Worm (Caenorhabditis elegans) whole organism, young adult: ENCODE results near the gene B0432.9.

ENCODE experiments used
- B0336.3 ChIP-seq: fragments of 200-800 bp; sonication (Bioruptor generic); IDR thresholded peaks from 2 replicates; pipeline ENCODE4 v1.3.6; 2022; ENCODE audit warnings: missing genetic modification characterization, missing compliant biosample characterization
- D2030.7 ChIP-seq: fragments of 200-800 bp; sonication (Bioruptor generic); IDR thresholded peaks from 2 replicates; pipeline ENCODE4 v1.3.6; 2022; ENCODE audit warnings: missing genetic modification reagents, missing genetic modification characterization, missing compliant biosample characterization
- F23B12.7 ChIP-seq: sonication (generic microtip); optimal IDR thresholded peaks from 2 replicates; lab custom pipeline; 2017; ENCODE audit warnings: missing genetic modification characterization, mild to moderate bottlenecking, missing compliant biosample characterization, antibody characterized with exemption, moderate library complexity; ENCODE audit not compliant: insufficient read depth
- F33H1.4 ChIP-seq: fragments of 200-800 bp; sonication (Bioruptor generic); IDR thresholded peaks from 2 replicates; pipeline ENCODE4 v1.3.6; 2022; ENCODE audit warnings: missing genetic modification reagents, missing genetic modification characterization, missing compliant biosample characterization
- F39B2.1 ChIP-seq: fragments of 200-800 bp; sonication (Bioruptor generic); IDR thresholded peaks from 2 replicates; pipeline ENCODE4 v1.3.6; 2022; ENCODE audit warnings: missing genetic modification reagents, missing genetic modification characterization, missing compliant biosample characterization
- F52B5.7 ChIP-seq: sonication (generic microtip); optimal IDR thresholded peaks from 2 replicates; lab custom pipeline; 2016; ENCODE audit warnings: mild to moderate bottlenecking, missing genetic modification characterization, missing compliant biosample characterization
- T07F8.4 ChIP-seq: sonication (generic microtip); optimal IDR thresholded peaks from 2 replicates; lab custom pipeline; 2016; ENCODE audit warnings: mild to moderate bottlenecking, missing genetic modification characterization, moderate library complexity, missing compliant biosample characterization
- Y79H2A.3 ChIP-seq: fragments of 200-800 bp; sonication (Bioruptor generic); conservative IDR thresholded peaks from 2 replicates; pipeline ENCODE4 v1.3.6; 2022; ENCODE audit warnings: missing genetic modification reagents, missing genetic modification characterization, missing compliant biosample characterization
- akir-1 ChIP-seq: fragments of 200-800 bp; sonication (Bioruptor generic); optimal IDR thresholded peaks from 2 replicates; lab custom pipeline; 2018; ENCODE audit warnings: mild to moderate bottlenecking, missing genetic modification characterization, moderate library complexity, missing compliant biosample characterization
- aptf-2 ChIP-seq: fragments of 200-800 bp; sonication (Bioruptor generic); conservative IDR thresholded peaks from 2 replicates; pipeline ENCODE4 v1.3.6; 2022; ENCODE audit warnings: missing genetic modification reagents, missing genetic modification characterization, missing compliant biosample characterization
- aptf-3 ChIP-seq: fragments of 200-800 bp; sonication (Bioruptor generic); IDR thresholded peaks from 2 replicates; pipeline ENCODE4 v1.3.6; 2022; ENCODE audit warnings: missing genetic modification characterization, missing compliant biosample characterization
- athp-1 ChIP-seq: sonication (generic microtip); optimal IDR thresholded peaks from 2 replicates; lab custom pipeline; 2017; ENCODE audit warnings: mild to moderate bottlenecking, missing genetic modification characterization, missing compliant biosample characterization
- attf-5 ChIP-seq: fragments of 200-800 bp; sonication (Bioruptor generic); optimal IDR thresholded peaks from 2 replicates; lab custom pipeline; 2018; ENCODE audit warnings: mild to moderate bottlenecking, missing genetic modification characterization, missing compliant biosample characterization
- attf-6 ChIP-seq: fragments of 200-800 bp; sonication (Bioruptor generic); IDR thresholded peaks from 2 replicates; pipeline ENCODE4 v1.3.6; 2022; ENCODE audit warnings: missing genetic modification reagents, missing genetic modification characterization, missing compliant biosample characterization
- bed-1 ChIP-seq: fragments of 200-800 bp; sonication (Bioruptor generic); IDR thresholded peaks from 2 replicates; pipeline ENCODE4 v1.3.6; 2022; ENCODE audit warnings: missing genetic modification reagents, missing genetic modification characterization, missing compliant biosample characterization
- cebp-1 ChIP-seq, 2 experiments: fragments of 200-800 bp in 1 of 2; sonication (Bioruptor generic) in 1 of 2; sonication (generic microtip) in 1 of 2; IDR thresholded peaks in 1 of 2; optimal IDR thresholded peaks in 1 of 2; 2 replicates each; pipeline versions ENCODE4 v1.3.6 to Lab custom; 2017 to 2022; ENCODE audit warnings: missing compliant biosample characterization in 2 of 2, missing genetic modification characterization in 2 of 2, mild to moderate bottlenecking in 1 of 2, missing genetic modification reagents in 1 of 2, moderate library complexity in 1 of 2
- ceh-100 ChIP-seq: fragments of 200-800 bp; sonication (Bioruptor generic); IDR thresholded peaks from 2 replicates; pipeline ENCODE4 v1.3.6; 2022; ENCODE audit warnings: missing genetic modification reagents, missing genetic modification characterization, missing compliant biosample characterization
- ceh-27 ChIP-seq: fragments of 200-800 bp; sonication (Bioruptor generic); optimal IDR thresholded peaks from 2 replicates; lab custom pipeline; 2018; ENCODE audit warnings: mild to moderate bottlenecking, missing genetic modification characterization, moderate library complexity, missing compliant biosample characterization
- ceh-40 ChIP-seq: fragments of 200-800 bp; sonication (Bioruptor generic); IDR thresholded peaks from 2 replicates; pipeline ENCODE4 v1.3.6; 2022; ENCODE audit warnings: missing genetic modification characterization, missing compliant biosample characterization
- ceh-91 ChIP-seq: fragments of 200-800 bp; sonication (Bioruptor generic); IDR thresholded peaks from 2 replicates; pipeline ENCODE4 v1.3.6; 2022; ENCODE audit warnings: missing genetic modification reagents, missing genetic modification characterization, missing compliant biosample characterization
- egl-44 ChIP-seq: fragments of 200-800 bp; sonication (Bioruptor generic); IDR thresholded peaks from 2 replicates; pipeline ENCODE4 v1.3.6; 2022; ENCODE audit warnings: missing genetic modification reagents, missing genetic modification characterization, missing compliant biosample characterization
- ekl-4 ChIP-seq: fragments of 200-800 bp; sonication (Bioruptor generic); IDR thresholded peaks from 2 replicates; pipeline ENCODE4 v1.3.6; 2022; ENCODE audit warnings: missing genetic modification reagents, missing genetic modification characterization, missing compliant biosample characterization
- hlh-12 ChIP-seq: sonication (generic microtip); optimal IDR thresholded peaks from 2 replicates; lab custom pipeline; 2016; ENCODE audit warnings: missing genetic modification characterization, missing compliant biosample characterization
- hmg-20 ChIP-seq: fragments of 200-800 bp; sonication (Bioruptor generic); IDR thresholded peaks from 2 replicates; pipeline ENCODE4 v1.3.6; 2022; ENCODE audit warnings: missing genetic modification reagents, missing genetic modification characterization, missing compliant biosample characterization
- lag-1 ChIP-seq: fragments of 200-800 bp; sonication (Bioruptor generic); IDR thresholded peaks from 2 replicates; pipeline ENCODE4 v1.3.6; 2022; ENCODE audit warnings: missing genetic modification reagents, missing genetic modification characterization, missing compliant biosample characterization
- let-607 ChIP-seq, 2 experiments: fragments of 200-800 bp in 1 of 2; sonication (Bioruptor generic) in 1 of 2; sonication (generic microtip) in 1 of 2; optimal IDR thresholded peaks; 2 replicates each; lab custom pipeline; 2016 to 2018; ENCODE audit warnings: mild to moderate bottlenecking in 2 of 2, missing compliant biosample characterization in 2 of 2, missing genetic modification characterization in 2 of 2, moderate library complexity in 2 of 2, missing genotype in 1 of 2
- lin-26 ChIP-seq: fragments of 200-800 bp; sonication (Bioruptor generic); IDR thresholded peaks from 2 replicates; pipeline ENCODE4 v1.3.6; 2022; ENCODE audit warnings: missing genetic modification reagents, missing genetic modification characterization, missing compliant biosample characterization
- lin-54 ChIP-seq: fragments of 200-800 bp; sonication (Bioruptor generic); optimal IDR thresholded peaks from 2 replicates; lab custom pipeline; 2018; ENCODE audit warnings: mild to moderate bottlenecking, missing genetic modification characterization, missing compliant biosample characterization
- madf-10 ChIP-seq: sonication (generic microtip); optimal IDR thresholded peaks from 2 replicates; lab custom pipeline; 2016; ENCODE audit warnings: mild to moderate bottlenecking, missing genetic modification characterization, missing compliant biosample characterization
- nhr-80 ChIP-seq: sonication (generic microtip); optimal IDR thresholded peaks from 2 replicates; lab custom pipeline; 2016; ENCODE audit warnings: missing genetic modification characterization, missing compliant biosample characterization
- pbrm-1 ChIP-seq: fragments of 200-800 bp; sonication (Bioruptor generic); IDR thresholded peaks from 2 replicates; pipeline ENCODE4 v1.3.6; 2022; ENCODE audit warnings: missing genetic modification reagents, missing genetic modification characterization, missing compliant biosample characterization
- repo-1 ChIP-seq: sonication (generic microtip); optimal IDR thresholded peaks from 2 replicates; lab custom pipeline; 2017; ENCODE audit warnings: mild to moderate bottlenecking, missing genetic modification characterization, missing compliant biosample characterization
- sdz-38 ChIP-seq: sonication (generic microtip); optimal IDR thresholded peaks from 2 replicates; lab custom pipeline; 2016; ENCODE audit warnings: missing genotype, missing genetic modification characterization, missing compliant biosample characterization
- sea-2 ChIP-seq: fragments of 200-800 bp; sonication (Bioruptor generic); IDR thresholded peaks from 2 replicates; pipeline ENCODE4 v1.3.6; 2022; ENCODE audit warnings: missing genetic modification characterization, missing compliant biosample characterization
- snpc-1.3 ChIP-seq: sonication (generic microtip); optimal IDR thresholded peaks from 2 replicates; lab custom pipeline; 2017; ENCODE audit warnings: missing genetic modification characterization, mild to moderate bottlenecking, missing compliant biosample characterization, antibody characterized with exemption, moderate library complexity, missing genotype, missing genetic modification reagents; ENCODE audit not compliant: insufficient read depth
- tbp1 ChIP-seq: fragments of 200-800 bp; sonication (Bioruptor generic); optimal IDR thresholded peaks from 2 replicates; lab custom pipeline; 2018; ENCODE audit warnings: mild to moderate bottlenecking, missing genetic modification characterization, missing compliant biosample characterization
- unc-62 ChIP-seq: fragments of 150-350 bp; optimal IDR thresholded peaks from 2 replicates; lab custom pipeline; 2014; ENCODE audit warnings: missing biosample characterization, missing genetic modification reagents, missing genetic modification characterization
- xnd-1 ChIP-seq: sonication (generic microtip); optimal IDR thresholded peaks from 2 replicates; lab custom pipeline; 2016; ENCODE audit warnings: missing genotype, missing genetic modification reagents, missing genetic modification characterization, missing compliant biosample characterization
- ztf-26 ChIP-seq: sonication (generic microtip); optimal IDR thresholded peaks from 2 replicates; lab custom pipeline; 2017; ENCODE audit warnings: missing genetic modification characterization, missing compliant biosample characterization
- ztf-28 ChIP-seq: fragments of 200-800 bp; sonication (Bioruptor generic); IDR thresholded peaks from 2 replicates; pipeline ENCODE4 v1.3.6; 2022; ENCODE audit warnings: missing genetic modification reagents, missing genetic modification characterization, missing compliant biosample characterization
- ztf-3 ChIP-seq: fragments of 200-800 bp; sonication (Bioruptor generic); optimal IDR thresholded peaks from 2 replicates; lab custom pipeline; 2018; ENCODE audit warnings: mild to moderate bottlenecking, missing genetic modification characterization, missing compliant biosample characterization

B0432.9 gene

DNA sequence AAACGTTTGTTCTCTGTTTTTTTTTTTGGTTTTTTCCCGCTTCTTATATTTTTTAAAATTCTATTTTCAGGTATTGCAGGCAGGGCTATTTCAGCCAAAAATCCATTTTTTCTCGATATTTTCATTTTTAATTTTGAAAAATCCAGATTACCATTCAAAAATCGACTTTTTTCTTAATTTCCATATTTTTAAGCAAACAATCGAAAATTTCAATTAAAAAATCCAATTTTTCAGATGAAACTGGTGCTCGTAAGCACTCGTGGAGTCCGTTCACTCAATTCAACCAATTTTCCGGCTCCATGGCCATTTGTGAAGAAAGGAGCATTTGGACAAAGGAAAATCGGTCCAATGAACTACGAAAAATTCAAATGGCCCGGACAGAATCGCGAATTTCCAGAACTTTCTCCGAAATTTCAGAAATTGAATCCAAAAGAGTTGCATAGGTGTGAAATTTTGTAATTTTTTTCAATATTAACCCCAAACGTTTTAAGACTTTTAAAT is 5.3 kb upstream of the B0432.9 start, which contains the start of gene mrpl-41 (continued):
- no peak for TF ChIP-seq ceh-27 (GFP tag; lab: Kevin White, UChicago)
- TF ChIP-seq lin-26 (GFP tag; lab: Robert Waterston, UW), result no peak
- TF ChIP-seq lin-54 (GFP tag; lab: Kevin White, UChicago), result no peak
- no peak for TF ChIP-seq aptf-3
- TF ChIP-seq F52B5.7 (tag; lab: Kevin White, UChicago), result peak; percentile 43
- no peak for TF ChIP-seq B0336.3 (GFP tag; lab: Robert Waterston, UW)
- no peak for TF ChIP-seq attf-6 (GFP tag; lab: Robert Waterston, UW)
- no peak for TF ChIP-seq F23B12.7 (tag; lab: Kevin White, UChicago)
- no peak for TF ChIP-seq aptf-2 (GFP tag; lab: Robert Waterston, UW)
- TF ChIP-seq F39B2.1, result no peak
- no peak for TF ChIP-seq T07F8.4 (tag; lab: Kevin White, UChicago)
- TF ChIP-seq Y79H2A.3 (GFP tag; lab: Robert Waterston, UW), result no peak
- TF ChIP-seq D2030.7 (GFP tag; lab: Robert Waterston, UW), result no peak
- no peak for TF ChIP-seq cebp-1 (GFP tag; IDR thresholded peaks at IDR 0.05; lab: Robert Waterston, UW)
- TF ChIP-seq cebp-1 (tag; optimal IDR thresholded peaks at IDR 0.05; lab: Kevin White, UChicago), result peak; percentile 28
- TF ChIP-seq ztf-3 (GFP tag; lab: Kevin White, UChicago), result no peak
- no peak for TF ChIP-seq ceh-100 (GFP tag; lab: Robert Waterston, UW)
- TF ChIP-seq unc-62 (GFP tag; lab: Kevin White, UChicago), result no peak
- no peak for TF ChIP-seq ztf-26 (tag; lab: Kevin White, UChicago)
- TF ChIP-seq ztf-28 (GFP tag; lab: Robert Waterston, UW), result no peak
- no peak for TF ChIP-seq nhr-80 (tag; lab: Kevin White, UChicago)
- no peak for TF ChIP-seq egl-44
- no peak for TF ChIP-seq ceh-91 (GFP tag; lab: Robert Waterston, UW)
- no peak for TF ChIP-seq hlh-12 (tag; lab: Kevin White, UChicago)
- TF ChIP-seq bed-1 (GFP tag; lab: Robert Waterston, UW), result no peak
- no peak for TF ChIP-seq xnd-1 (tag; lab: Kevin White, UChicago)
- no peak for TF ChIP-seq akir-1 (GFP tag; lab: Kevin White, UChicago)
- no peak for TF ChIP-seq ceh-40 (GFP tag; lab: Robert Waterston, UW)
- TF ChIP-seq sea-2 (GFP tag; lab: Robert Waterston, UW), result no peak
- TF ChIP-seq F33H1.4, result no peak
- 0 out of 2 replicates have a peak, but pooled peaks have one; percentile 30 for TF ChIP-seq hmg-20 (GFP tag; lab: Robert Waterston, UW)
- TF ChIP-seq attf-5 (GFP tag; lab: Kevin White, UChicago), result no peak
- no peak for TF ChIP-seq madf-10
- TF ChIP-seq snpc-1.3, result no peak
- no peak for TF ChIP-seq sdz-38
- TF ChIP-seq tbp1, result no peak
- no peak for TF ChIP-seq let-607 (tag; optimal IDR thresholded peaks at IDR 0.05; lab: Kevin White, UChicago)
- peak; percentile 53; the same call in 1 of the 2 replicates for TF ChIP-seq ekl-4 (GFP tag; lab: Robert Waterston, UW)
- TF ChIP-seq lag-1 (GFP tag; lab: Robert Waterston, UW), result no peak
- no peak for TF ChIP-seq pbrm-1 (GFP tag; lab: Robert Waterston, UW)
- peak; percentile 11 for TF ChIP-seq athp-1 (tag; lab: Kevin White, UChicago)
- TF ChIP-seq repo-1 (tag; lab: Kevin White, UChicago), result no peak
